Worm (Caenorhabditis elegans): ENCODE measurements around the gene Y49F6B.12.
"Not testable (repeated sequence)": the region's sequence is repeated elsewhere in the genome, so short reads cannot be mapped to it uniquely, and the experiment has no call there.

The Y49F6B.12 gene

ce11 chrII:3452421-3452820, 19.8 kb downstream of the Y49F6B.12 start, which contains the start of gene C16C8.12:
Gene C16C8.12, plus strand, starts transcription at chrII:3452721.
- TF ChIP-seq egl-43 (GFP tag; IDR thresholded peaks at IDR 0.05) (no peak), nhr-11 (tag; optimal IDR thresholded peaks at IDR 0.05) (no peak), T26A8.4 (GFP tag; IDR thresholded peaks at IDR 0.05) (no peak), nhr-237 (tag; optimal IDR thresholded peaks at IDR 0.05) (no peak), snpc-1.2 (GFP tag; IDR thresholded peaks at IDR 0.05) (no peak), nhr-42 (GFP tag; IDR thresholded peaks at IDR 0.05) (no peak), hif-1 (tag; optimal IDR thresholded peaks at IDR 0.05) (no peak), zfp-2 (tag; optimal IDR thresholded peaks at IDR 0.05) (no peak), ces-1 (GFP tag; optimal IDR thresholded peaks at IDR 0.05) (no peak), set-16 (GFP tag; IDR thresholded peaks at IDR 0.05) (no peak), lim-7 (GFP tag; IDR thresholded peaks at IDR 0.05) (no peak), F49E8.2 (tag; optimal IDR thresholded peaks at IDR 0.05; ENCODE audit: borderline replicate concordance) (no peak), spr-3 (GFP tag; optimal IDR thresholded peaks at IDR 0.05) (no peak), Y5F2A.4 (GFP tag; optimal IDR thresholded peaks at IDR 0.05) (no peak)

ce11 chrII:3449514-3449913, 22.7 kb downstream of the Y49F6B.12 start, which contains the start of gene C16C8.14:
Gene C16C8.14, plus strand, starts transcription at chrII:3449814.
- not testable (repeated sequence) for TF ChIP-seq egl-27 (tag; optimal IDR thresholded peaks at IDR 0.05); aha-1 (tag); ceh-20 (GFP tag; IDR thresholded peaks at IDR 0.05)

- no peak for TF ChIP-seq spr-1 (tag; optimal IDR thresholded peaks at IDR 0.05)
- TF ChIP-seq Y5F2A.4 (GFP tag; optimal IDR thresholded peaks at IDR 0.05) = no peak
- TF ChIP-seq dmd-8 (GFP tag; IDR thresholded peaks at IDR 0.05) = no peak
- no peak for TF ChIP-seq ztf-7 (tag; optimal IDR thresholded peaks at IDR 0.05)
Observed at ce11 chrII:3448776-3449280, 23.4 kb downstream of the Y49F6B.12 start, which contains the start of gene C16C8.25. Gene C16C8.25, plus strand, starts transcription at chrII:3449230.

- no peak for TF ChIP-seq zip-2 (tag; optimal IDR thresholded peaks at IDR 0.05)
Observed at ce11 chrII:3447906-3448305, 24.3 kb downstream of the Y49F6B.12 start, which contains the start of gene C16C8.21. Gene C16C8.21, plus strand, starts transcription at chrII:3448206.

DNA sequence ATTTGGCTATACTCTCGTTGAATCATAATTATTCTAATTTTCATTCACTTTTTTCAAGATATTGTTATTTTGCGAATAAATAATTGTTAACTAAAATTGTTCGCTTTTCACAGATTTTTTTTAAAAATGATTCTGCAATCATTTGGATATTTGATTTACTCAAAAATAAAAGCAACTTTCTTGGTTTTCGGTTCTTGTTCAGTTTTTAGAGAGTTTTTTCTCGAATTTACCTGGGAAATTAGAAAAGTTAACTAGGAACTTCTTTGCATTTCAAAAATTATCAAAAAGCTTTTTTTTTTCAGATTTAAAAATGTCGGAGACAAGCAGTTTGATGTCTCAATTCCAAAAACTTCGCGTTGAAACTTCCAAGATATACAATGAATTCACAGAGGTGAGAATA, 25.6 kb downstream of the Y49F6B.12 start, which contains the start of the genes C16C8.20 and gldi-6:
C16C8.20 (plus strand) TSS at position 301 of the 400 bp plus-strand sequence.
gldi-6 (plus strand) TSS at position 301 of the 400 bp plus-strand sequence.
- TF ChIP-seq ZK546.5 (tag; optimal IDR thresholded peaks at IDR 0.05) = no peak

DNA sequence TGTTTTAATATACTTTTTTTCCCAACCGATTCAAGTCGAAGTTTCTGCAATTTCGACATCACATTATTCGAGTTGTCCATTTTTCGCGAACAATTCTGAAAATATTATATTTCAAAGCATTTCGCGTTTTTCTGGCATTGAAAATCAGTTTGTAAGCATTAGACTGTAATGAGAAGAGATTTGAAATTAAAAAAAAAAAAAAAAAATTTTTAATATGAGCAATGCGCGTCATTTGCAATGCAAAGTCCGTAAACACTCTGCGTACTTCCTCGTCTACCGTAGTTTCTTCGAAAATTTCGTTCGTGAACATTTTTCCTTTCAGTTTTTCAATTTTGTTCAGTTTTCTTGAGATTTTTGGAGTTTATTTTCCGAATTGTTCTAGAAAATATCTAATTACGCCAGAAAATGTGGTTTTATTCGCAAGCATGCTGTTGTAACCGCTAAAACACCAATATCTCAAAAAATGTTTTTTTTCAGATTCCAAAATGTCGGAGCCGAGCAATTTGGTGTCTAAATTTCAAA, 26.9 kb downstream of the Y49F6B.12 start, which contains the start of the genes C16C8.5 and C16C8.16:
C16C8.5 (minus strand) TSS at position 101 of the 522 bp plus-strand sequence.
C16C8.16 (plus strand) TSS at position 472 of the 522 bp plus-strand sequence.
- TF ChIP-seq arid-1 (GFP tag; conservative IDR thresholded peaks at IDR 0.05) = no peak
- no peak for TF ChIP-seq pha-4 (GFP tag; IDR thresholded peaks at IDR 0.05)
- TF ChIP-seq pha-4 (tag; optimal IDR thresholded peaks at IDR 0.05) = no peak
- no peak for TF ChIP-seq daf-19 (GFP tag; conservative IDR thresholded peaks at IDR 0.05)
- TF ChIP-seq nhr-28 (tag; optimal IDR thresholded peaks at IDR 0.05) = no peak
- TF ChIP-seq duxl-1 (tag; optimal IDR thresholded peaks at IDR 0.05; ENCODE audit: poor library complexity) = no peak

ce11 chrII:3444280-3444679, 27.9 kb downstream of the Y49F6B.12 start, which contains the start of gene C16C8.4:
Gene C16C8.4, minus strand, starts transcription at chrII:3444380.
- TF ChIP-seq dpl-1 (GFP tag; optimal IDR thresholded peaks at IDR 0.05) = no peak
- TF ChIP-seq rbr-2 (tag; optimal IDR thresholded peaks at IDR 0.05) = no peak
- no peak for TF ChIP-seq ceh-20 (GFP tag; IDR thresholded peaks at IDR 0.05)
- TF ChIP-seq aha-1 (tag) = peak; percentile 66
- no peak for TF ChIP-seq Y5F2A.4 (GFP tag; optimal IDR thresholded peaks at IDR 0.05)
- TF ChIP-seq ctbp-1 (GFP tag; IDR thresholded peaks at IDR 0.05) = no peak
- TF ChIP-seq tag-97 (GFP tag; IDR thresholded peaks at IDR 0.05) = no peak
- TF ChIP-seq ZK546.5 (tag; optimal IDR thresholded peaks at IDR 0.05) = no peak

All from whole organism, L4 larva.